Fruit fly (Drosophila melanogaster): ENCODE results near the gene CG42507.

The CG42507 gene

DNA sequence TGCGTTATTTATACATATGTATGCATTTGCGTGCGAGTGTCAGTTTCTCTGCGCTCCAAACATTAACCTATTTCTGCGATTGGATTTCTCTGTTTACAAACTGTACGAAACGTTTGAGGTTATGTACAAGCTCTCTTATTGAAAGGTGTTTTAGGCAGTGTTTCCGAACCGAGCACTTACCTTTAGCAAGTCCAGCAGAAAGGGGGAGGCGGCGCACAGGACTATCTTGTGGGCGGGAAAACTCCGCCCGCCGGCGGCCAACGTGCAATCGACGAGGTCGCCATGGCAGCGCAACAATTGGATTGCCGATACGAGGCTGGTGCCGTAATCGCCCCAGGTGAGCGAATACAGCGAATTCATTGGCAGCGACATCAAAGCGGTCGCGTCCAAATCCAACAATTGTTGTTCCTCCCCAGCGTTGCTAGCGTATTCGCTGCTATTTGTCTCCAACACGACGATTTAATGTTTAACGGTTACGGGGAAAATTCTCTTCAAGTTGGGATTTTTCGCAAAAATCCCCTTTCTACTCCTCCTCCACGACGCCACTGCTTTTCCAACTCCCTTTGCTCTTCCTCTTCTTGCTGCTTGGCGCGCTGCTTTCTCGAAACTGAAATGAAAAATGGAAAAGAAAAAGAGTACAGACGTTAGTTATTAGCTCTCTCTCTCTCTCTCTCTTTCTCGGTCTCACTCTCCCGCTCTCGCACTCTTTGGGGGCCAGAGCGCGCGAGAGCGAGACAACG is 868 bp downstream of the CG42507 start (continued):
- no peak for TF ChIP-seq unc-4 (GFP tag; IDR thresholded peaks at IDR 0.05; ENCODE audit: partially characterized antibody)
- TF ChIP-seq Dref (GFP tag; IDR thresholded peaks at IDR 0.05): no peak
- TF ChIP-seq sens-2 (GFP tag; IDR thresholded peaks at IDR 0.05): peak; percentile 86
- peak; percentile 88 for TF ChIP-seq H2.0 (GFP tag; IDR thresholded peaks at IDR 0.05)
- no peak for TF ChIP-seq abd-A (tag; optimal IDR thresholded peaks at IDR 0.05)
- TF ChIP-seq mld (GFP tag; IDR thresholded peaks at IDR 0.05; ENCODE audit: partially characterized antibody): no peak
- TF ChIP-seq dimm (GFP tag; IDR thresholded peaks at IDR 0.05): peak; percentile 81
- peak; percentile 88 for TF ChIP-seq maf-S (GFP tag; optimal IDR thresholded peaks at IDR 0.05)
- TF ChIP-seq dysf (GFP tag; IDR thresholded peaks at IDR 0.05): peak; percentile 93
- TF ChIP-seq Hmr (GFP tag; optimal IDR thresholded peaks at IDR 0.05): peak; percentile 95
- TF ChIP-seq p53 (GFP tag; optimal IDR thresholded peaks at IDR 0.05): peak; percentile 82
- TF ChIP-seq hb (GFP tag; IDR thresholded peaks at IDR 0.05; ENCODE audit: partially characterized antibody): no peak
- TF ChIP-seq CG8281 (tag; optimal IDR thresholded peaks at IDR 0.05): peak; percentile 47
- TF ChIP-seq Rfx (GFP tag; IDR thresholded peaks at IDR 0.05): peak; percentile 96
- peak; percentile 95 for TF ChIP-seq CG9932 (GFP tag; IDR thresholded peaks at IDR 0.05)
- peak; percentile 91 for TF ChIP-seq row (GFP tag; IDR thresholded peaks at IDR 0.05)
- TF ChIP-seq CG8388 (GFP tag; optimal IDR thresholded peaks at IDR 0.05): peak; percentile 75
- TF ChIP-seq sob (GFP tag; IDR thresholded peaks at IDR 0.05): peak; percentile 90
- no peak; the same call in 1 of the 2 replicates for TF ChIP-seq Gsc (GFP tag; IDR thresholded peaks at IDR 0.05)
- peak; percentile 92 for TF ChIP-seq E2f1 (GFP tag; IDR thresholded peaks at IDR 0.05)
- TF ChIP-seq exex (tag; optimal IDR thresholded peaks at IDR 0.05): peak; percentile 27
- peak; percentile 30 for TF ChIP-seq ac (GFP tag; optimal IDR thresholded peaks at IDR 0.05)
- peak; percentile 88 for TF ChIP-seq Xrp1 (GFP tag; IDR thresholded peaks at IDR 0.05)
- TF ChIP-seq lola (GFP tag; optimal IDR thresholded peaks at IDR 0.05): peak in 1 of 3 experiments; percentile 63
- TF ChIP-seq CG13123 (GFP tag; optimal IDR thresholded peaks at IDR 0.05): peak; percentile 56
- TF ChIP-seq emc (GFP tag; optimal IDR thresholded peaks at IDR 0.05): peak; percentile 88
- peak; percentile 89 for TF ChIP-seq Ptx1 (GFP tag; IDR thresholded peaks at IDR 0.05)
- peak; percentile 1 for TF ChIP-seq BEAF-32 (GFP tag; optimal IDR thresholded peaks at IDR 0.05)
- TF ChIP-seq jigr1 (GFP tag; IDR thresholded peaks at IDR 0.05): peak; percentile 76
- TF ChIP-seq gro (GFP tag; optimal IDR thresholded peaks at IDR 0.05): peak; percentile 91
- TF ChIP-seq Hsf (GFP tag; optimal IDR thresholded peaks at IDR 0.05): peak; percentile 91
- peak; percentile 73 for TF ChIP-seq CG4854 (GFP tag; optimal IDR thresholded peaks at IDR 0.05)
- TF ChIP-seq zfh1 (GFP tag; IDR thresholded peaks at IDR 0.05): peak; percentile 92
- peak; percentile 81 for TF ChIP-seq CG12104 (GFP tag; optimal IDR thresholded peaks at IDR 0.05)
- TF ChIP-seq sug (tag; optimal IDR thresholded peaks at IDR 0.05): peak; percentile 72
- peak; percentile 84 for TF ChIP-seq CG4404 (GFP tag; IDR thresholded peaks at IDR 0.05)
- peak; percentile 91 for TF ChIP-seq CG12155 (GFP tag; optimal IDR thresholded peaks at IDR 0.05)
- TF ChIP-seq org-1 (GFP tag; optimal IDR thresholded peaks at IDR 0.05): peak; percentile 84
- peak; percentile 89 for TF ChIP-seq gem (tag; optimal IDR thresholded peaks at IDR 0.05)
- TF ChIP-seq cas (GFP tag; IDR thresholded peaks at IDR 0.05): peak; percentile 80
- peak; percentile 27 for TF ChIP-seq cad (GFP tag; optimal IDR thresholded peaks at IDR 0.05)
- TF ChIP-seq gce (GFP tag; IDR thresholded peaks at IDR 0.05): peak; percentile 85; the same call in 2 of the 3 replicates
- peak; percentile 76 for TF ChIP-seq slou (GFP tag; optimal IDR thresholded peaks at IDR 0.05)
- no peak for TF ChIP-seq CG10431 (GFP tag; optimal IDR thresholded peaks at IDR 0.05)
- TF ChIP-seq B-H1 (GFP tag; IDR thresholded peaks at IDR 0.05): peak; percentile 74
- TF ChIP-seq CG1529 (GFP tag; optimal IDR thresholded peaks at IDR 0.05): peak; percentile 82
- peak; percentile 37; the same call in 1 of the 3 replicates for TF ChIP-seq CG6791 (GFP tag; IDR thresholded peaks at IDR 0.05; ENCODE audit: partially characterized antibody)
- peak; percentile 78 for TF ChIP-seq CG6854 (GFP tag; optimal IDR thresholded peaks at IDR 0.05)
- peak; percentile 91 for TF ChIP-seq CG12659 (GFP tag; optimal IDR thresholded peaks at IDR 0.05)
